Worm (Caenorhabditis elegans): ENCODE measurements around the gene H04D03.4.
"Not testable (repeated sequence)": the region's sequence is repeated elsewhere in the genome, so short reads cannot be mapped to it uniquely, and the experiment has no call there.

H04D03.4 gene

ce11 chrIII:10446730-10447129, 4.2 kb downstream of the H04D03.4 start, which contains the start of gene H04D03.7:
H04D03.7 (minus strand) TSS chrIII:10446830.
- TF ChIP-seq elt-1 (tag; optimal IDR thresholded peaks at IDR 0.05) = no peak
- TF ChIP-seq ztf-4 (tag; optimal IDR thresholded peaks at IDR 0.05) = no peak
- TF ChIP-seq lin-11 (tag; optimal IDR thresholded peaks at IDR 0.05) = no peak

DNA sequence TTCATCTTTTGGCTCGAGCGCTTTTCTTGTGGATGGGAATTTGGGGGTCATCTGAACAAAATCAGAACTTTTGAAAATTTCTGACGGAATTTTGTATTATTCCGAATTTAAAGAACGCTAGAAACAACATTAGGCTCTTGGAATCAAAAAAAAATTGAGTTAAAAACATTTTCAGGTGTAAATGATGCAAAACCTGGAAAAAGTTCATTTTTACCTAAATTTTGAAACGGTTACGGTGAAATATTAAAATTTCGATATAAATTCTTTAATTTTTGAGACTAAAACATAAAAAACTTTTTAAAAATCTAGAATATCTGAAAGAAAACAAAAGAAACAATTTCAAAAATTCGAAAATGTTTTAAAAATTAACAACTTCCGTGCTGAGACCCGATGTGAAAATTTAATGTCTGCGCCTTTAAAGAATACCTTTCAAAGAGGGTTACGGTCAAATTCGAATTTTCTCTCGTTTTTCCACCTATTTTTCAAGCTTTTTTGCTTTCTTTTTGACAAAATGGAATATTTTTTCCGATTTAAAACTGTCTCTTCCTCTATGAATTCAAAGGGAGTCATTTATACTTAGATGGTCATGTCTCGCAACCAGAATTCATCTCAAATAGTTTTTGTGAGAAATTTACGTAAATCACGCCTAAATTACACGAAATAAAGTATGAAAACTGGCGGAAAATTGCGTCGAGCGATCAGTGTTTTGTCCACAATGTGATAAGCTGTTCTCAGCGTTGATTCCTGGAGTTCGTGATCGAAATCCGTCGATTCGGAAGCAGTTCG, 8.4 kb downstream of the H04D03.4 start, which contains the start of the genes H04D03.2 and ecps-2:
H04D03.2 (minus strand) TSS at position 51 of the 786 bp plus-strand sequence.
ecps-2 (plus strand) TSS at position 736 of the 786 bp plus-strand sequence.
- TF ChIP-seq ama-1 (optimal IDR thresholded peaks at IDR 0.05) (no peak), alr-1 (tag; optimal IDR thresholded peaks at IDR 0.05) (no peak), ztf-11 (tag; optimal IDR thresholded peaks at IDR 0.05) (no peak), nhr-10 (tag; optimal IDR thresholded peaks at IDR 0.05) (no peak), sma-3 (GFP tag; optimal IDR thresholded peaks at IDR 0.05) (no peak)

- not testable (repeated sequence) for TF ChIP-seq F13H6.1 (tag; optimal IDR thresholded peaks at IDR 0.05); lin-13 (GFP tag; optimal IDR thresholded peaks at IDR 0.05); alr-1 (tag; optimal IDR thresholded peaks at IDR 0.05)
Measured at ce11 chrIII:10438780-10439179, 12.1 kb downstream of the H04D03.4 start, which contains the start of gene H04D03.6. H04D03.6 (minus strand) TSS chrIII:10438880.

DNA sequence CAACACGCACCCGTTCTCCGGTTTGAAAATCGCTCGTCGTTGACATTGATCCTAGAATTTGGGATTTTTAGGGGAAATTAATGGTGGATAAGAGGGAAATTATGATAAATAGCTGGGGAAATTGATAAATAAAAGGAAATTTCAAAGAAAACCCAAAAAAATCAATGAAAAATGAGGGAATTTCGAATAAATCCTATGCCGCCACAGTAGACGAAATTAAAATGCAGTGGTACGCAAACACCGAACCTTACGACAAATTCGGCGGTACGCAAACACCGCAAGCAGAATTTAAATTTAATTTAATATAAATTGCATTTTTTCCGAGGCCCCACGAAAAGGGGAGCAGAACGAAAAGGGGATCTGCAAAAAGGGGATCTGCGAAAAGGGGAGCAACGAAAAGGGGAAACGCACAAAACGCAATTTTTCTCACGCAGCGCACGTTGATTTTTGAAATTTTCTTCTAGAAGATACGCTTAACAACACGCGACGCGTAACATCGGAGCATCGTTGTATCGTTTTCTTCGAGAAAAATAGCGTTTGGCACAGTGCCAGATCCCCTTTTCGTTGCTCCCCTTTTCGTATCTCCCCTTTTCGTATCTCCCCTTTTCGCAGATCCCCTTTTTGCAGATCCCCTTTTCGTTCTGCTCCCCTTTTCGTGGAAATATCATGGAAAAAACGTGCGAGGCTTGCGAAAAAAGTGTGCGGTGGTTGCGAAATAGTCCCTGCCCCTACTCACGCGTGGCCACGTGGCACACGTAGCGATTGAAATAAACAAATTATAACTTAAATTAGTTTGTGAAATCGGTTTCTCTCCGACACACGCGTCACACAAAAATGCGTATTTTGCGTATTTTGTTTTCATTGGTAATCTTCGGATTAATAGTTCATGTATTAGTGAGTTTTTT, 14.7 kb downstream of the H04D03.4 start, which contains the start of the genes smrd-1 and enu-3.1:
smrd-1 (minus strand) TSS at position 51 of the 905 bp plus-strand sequence.
enu-3.1 (plus strand) TSS at position 339 of the 905 bp plus-strand sequence.
- TF ChIP-seq gmeb-1 (tag; optimal IDR thresholded peaks at IDR 0.05) (peak; percentile 60), lsy-2 (tag; optimal IDR thresholded peaks at IDR 0.05) (peak; percentile 69 to 75), unc-55 (GFP tag; optimal IDR thresholded peaks at IDR 0.05) (peak; percentile 63), sma-3 (GFP tag; optimal IDR thresholded peaks at IDR 0.05) (peak; percentile 31), mab-5 (tag; optimal IDR thresholded peaks at IDR 0.05) (peak; percentile 39), F13H6.1 (tag; optimal IDR thresholded peaks at IDR 0.05) (peak; percentile 50), crh-2 (tag; optimal IDR thresholded peaks at IDR 0.05) (peak; percentile 44), lin-13 (GFP tag; optimal IDR thresholded peaks at IDR 0.05) (peak; percentile 76), C34F6.9 (tag; optimal IDR thresholded peaks at IDR 0.05) (peak; percentile 78)

DNA sequence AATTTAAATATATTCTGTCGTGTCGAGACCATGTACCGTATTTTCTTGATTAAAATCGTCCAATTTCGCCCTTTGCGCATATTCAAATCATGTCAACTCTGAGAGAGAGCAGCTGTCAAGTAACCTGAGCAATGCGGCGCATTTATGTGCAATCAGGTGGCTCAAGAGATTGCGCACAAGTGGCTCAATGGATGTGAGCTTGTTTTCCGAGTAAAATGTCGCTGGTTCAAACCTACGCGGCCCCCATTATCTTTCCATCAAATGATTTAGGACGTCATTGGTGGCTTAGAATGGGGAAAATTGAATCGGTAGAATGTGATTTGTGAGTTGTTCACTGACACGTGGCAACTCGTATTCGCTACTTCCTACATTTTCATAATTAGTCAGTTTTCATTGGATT, 18.8 kb downstream of the H04D03.4 start:
- TF ChIP-seq nhr-77 (tag; optimal IDR thresholded peaks at IDR 0.05) = no peak
- TF ChIP-seq aly-2 (tag; optimal IDR thresholded peaks at IDR 0.05) = no peak
- no peak for TF ChIP-seq zag-1 (tag; optimal IDR thresholded peaks at IDR 0.05)
- no peak for TF ChIP-seq nhr-12 (tag; optimal IDR thresholded peaks at IDR 0.05)
- peak in 1 of 2 experiments; percentile 38 for TF ChIP-seq lsy-2 (tag; optimal IDR thresholded peaks at IDR 0.05)
- peak; percentile 70 for TF ChIP-seq crh-2 (tag; optimal IDR thresholded peaks at IDR 0.05)
- TF ChIP-seq ceh-82 (tag; optimal IDR thresholded peaks at IDR 0.05) = no peak
- TF ChIP-seq egl-27 (tag; optimal IDR thresholded peaks at IDR 0.05) = no peak
- TF ChIP-seq nhr-129 (tag; optimal IDR thresholded peaks at IDR 0.05) = peak; percentile 52
- TF ChIP-seq sem-4 (tag; optimal IDR thresholded peaks at IDR 0.05) = no peak
- no peak for TF ChIP-seq nhr-11 (tag; optimal IDR thresholded peaks at IDR 0.05)
- TF ChIP-seq nhr-237 (tag; optimal IDR thresholded peaks at IDR 0.05) = no peak
- TF ChIP-seq nhr-21 (tag; optimal IDR thresholded peaks at IDR 0.05) = no peak
- TF ChIP-seq elt-1 (tag; optimal IDR thresholded peaks at IDR 0.05) = no peak
- TF ChIP-seq lin-11 (tag; optimal IDR thresholded peaks at IDR 0.05) = peak; percentile 62
- no peak for TF ChIP-seq snpc-4 (tag; optimal IDR thresholded peaks at IDR 0.05)
- no peak for TF ChIP-seq mab-5 (tag; optimal IDR thresholded peaks at IDR 0.05)
- peak; percentile 28 for TF ChIP-seq C34F6.9 (tag; optimal IDR thresholded peaks at IDR 0.05)
- TF ChIP-seq nhr-23 (tag; optimal IDR thresholded peaks at IDR 0.05) = no peak
- TF ChIP-seq F13H6.1 (tag; optimal IDR thresholded peaks at IDR 0.05) = peak; percentile 21
- no peak for TF ChIP-seq gmeb-1 (tag; optimal IDR thresholded peaks at IDR 0.05)
- no peak for TF ChIP-seq unc-39 (tag; optimal IDR thresholded peaks at IDR 0.05)

Measured in whole organism, L2 larva.